Fruit fly (Drosophila melanogaster) whole organism, pupa: ENCODE data around the gene CG1161.

ENCODE experiments used
- CG13204 ChIP-seq: fragments of 200-800 bp; sonication (Bioruptor generic); optimal IDR thresholded peaks from 2 replicates; lab custom pipeline; 2018; ENCODE audit warnings: missing biosample characterization, mild to moderate bottlenecking, missing genetic modification characterization, moderate library complexity
- CG34367 ChIP-seq: fragments of 200-800 bp; sonication (Bioruptor generic); optimal IDR thresholded peaks from 2 replicates; lab custom pipeline; 2018; ENCODE audit warnings: missing biosample characterization, mild to moderate bottlenecking, missing genetic modification characterization
- EcR ChIP-seq: fragments of 200-800 bp; sonication (Bioruptor generic); optimal IDR thresholded peaks from 3 replicates; lab custom pipeline; 2019; ENCODE audit warnings: missing biosample characterization, missing genetic modification characterization, mild to moderate bottlenecking, moderate library complexity, missing genetic modification reagents

DNA sequence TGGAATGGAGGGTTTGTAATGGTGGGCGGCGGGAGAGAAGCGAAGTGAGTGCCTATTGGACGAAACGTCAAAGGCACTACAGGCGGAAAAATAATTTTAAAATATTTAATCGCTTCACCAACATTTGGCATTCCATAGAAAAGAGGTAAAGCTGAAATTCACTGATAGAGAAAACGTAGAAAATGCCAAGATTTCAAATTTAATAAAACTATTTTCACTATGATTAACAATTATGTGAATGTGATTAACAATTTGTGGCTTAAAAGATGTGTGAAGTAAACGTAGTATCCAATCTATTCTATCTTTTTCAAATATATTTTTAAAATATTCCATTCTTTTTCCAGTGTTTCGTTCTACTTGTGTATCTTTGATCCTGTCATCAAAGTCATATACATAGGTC is 34.5 kb downstream of the CG1161 start:
- TF ChIP-seq EcR (GFP tag; lab: Kevin White, UChicago) (no peak), CG13204 (GFP tag; lab: Kevin White, UChicago) (no peak), CG34367 (tag; lab: Kevin White, UChicago) (peak; percentile 4)
